Worm (Caenorhabditis elegans) whole organism, L3 larva: ENCODE results near the gene C50B6.9.
A peak's percentile ranks its signal among the peaks of the same experiment; 100 is the strongest.

Source experiments
- egl-5 ChIP-seq: fragments of 150-350 bp; optimal IDR thresholded peaks from 2 replicates; lab custom pipeline; 2017; ENCODE audit warnings: missing biosample characterization, missing genetic modification reagents, missing genetic modification characterization, inconsistent platforms
- elt-3 ChIP-seq, 3 experiments: fragments of 150-350 bp in 1 of 3; sonication (generic microtip) in 2 of 3; optimal IDR thresholded peaks; 2 replicates in 2 of 3; 4 replicates in 1 of 3; lab custom pipeline; 2014 to 2017; ENCODE audit warnings: missing biosample characterization in 3 of 3, missing genetic modification characterization in 3 of 3
- jun-1 ChIP-seq: fragments of 150-350 bp; optimal IDR thresholded peaks from 2 replicates; lab custom pipeline; 2014; ENCODE audit warnings: missing biosample characterization, missing genetic modification reagents, missing genetic modification characterization
- lin-39 ChIP-seq: fragments of 150-350 bp; optimal IDR thresholded peaks from 2 replicates; lab custom pipeline; 2018; ENCODE audit warnings: missing biosample characterization, missing genetic modification reagents, missing genetic modification characterization
- nfya-1 ChIP-seq: sonication (generic microtip); optimal IDR thresholded peaks from 2 replicates; lab custom pipeline; 2017; ENCODE audit warnings: missing genetic modification characterization, mild to moderate bottlenecking, missing compliant biosample characterization, antibody characterized with exemption, moderate library complexity; ENCODE audit not compliant: insufficient read depth
- nhr-11 ChIP-seq: fragments of 150-350 bp; optimal IDR thresholded peaks from 2 replicates; lab custom pipeline; 2014; ENCODE audit warnings: missing biosample characterization, missing genetic modification characterization
- nhr-25 ChIP-seq: sonication (generic microtip); optimal IDR thresholded peaks from 2 replicates; lab custom pipeline; 2017; ENCODE audit warnings: missing biosample characterization, missing genetic modification characterization
- nhr-76 ChIP-seq: fragments of 150-350 bp; sonication (generic microtip); optimal IDR thresholded peaks from 5 replicates; lab custom pipeline; 2014; ENCODE audit warnings: missing biosample characterization, missing genetic modification characterization
- pqm-1 ChIP-seq: fragments of 150-350 bp; optimal IDR thresholded peaks from 2 replicates; lab custom pipeline; 2017; ENCODE audit warnings: missing biosample characterization, missing genetic modification characterization, inconsistent platforms
- skn-1 ChIP-seq: fragments of 150-350 bp; optimal IDR thresholded peaks from 2 replicates; lab custom pipeline; 2014; ENCODE audit warnings: missing biosample characterization, missing genetic modification characterization
- unc-39 ChIP-seq: sonication (generic microtip); optimal IDR thresholded peaks from 4 replicates; lab custom pipeline; 2017; ENCODE audit warnings: missing biosample characterization, missing genetic modification characterization
- unc-62 ChIP-seq: fragments of 150-350 bp; sonication (generic microtip); optimal IDR thresholded peaks from 4 replicates; lab custom pipeline; 2014; ENCODE audit warnings: missing biosample characterization, missing genetic modification reagents, missing genetic modification characterization

- TF ChIP-seq jun-1 (tag; lab: Kevin White, UChicago) (peak; percentile 16), elt-3 (tag; optimal IDR thresholded peaks at IDR 0.05; lab: Kevin White, UChicago) (no peak), pqm-1 (tag; lab: Kevin White, UChicago) (no peak), skn-1 (no peak), unc-39 (no peak), nhr-11 (tag; lab: Kevin White, UChicago) (no peak), nfya-1 (tag; lab: Kevin White, UChicago) (no peak), unc-62 (GFP tag; lab: Kevin White, UChicago) (no peak), nhr-25 (peak; percentile 93), nhr-76 (no peak), lin-39 (tag; lab: Kevin White, UChicago) (no peak), egl-5 (tag; lab: Kevin White, UChicago) (no peak)
These were observed 38.4 kb downstream of the C50B6.9 start for ce11 chrV:13374532-13374931.
